Worm (Caenorhabditis elegans) whole organism, L2 larva: ENCODE results near the gene F14D7.6.

Experiments
- ama-1 ChIP-seq: fragments of 150-350 bp; optimal IDR thresholded peaks from 2 replicates; lab custom pipeline; 2018; ENCODE audit warnings: inconsistent platforms
- egl-27 ChIP-seq: sonication (generic microtip); optimal IDR thresholded peaks from 3 replicates; lab custom pipeline; 2017; ENCODE audit warnings: missing biosample characterization, missing genetic modification reagents, missing genetic modification characterization
- lin-39 ChIP-seq: fragments of 150-350 bp; optimal IDR thresholded peaks from 2 replicates; lab custom pipeline; 2014; ENCODE audit warnings: missing biosample characterization, missing genetic modification reagents, missing genetic modification characterization
- nhr-10 ChIP-seq: sonication (generic microtip); optimal IDR thresholded peaks from 2 replicates; lab custom pipeline; 2017; ENCODE audit warnings: missing biosample characterization, missing genetic modification characterization
- nhr-237 ChIP-seq: fragments of 150-350 bp; optimal IDR thresholded peaks from 2 replicates; lab custom pipeline; 2014; ENCODE audit warnings: missing biosample characterization, missing genetic modification characterization
- nhr-25 ChIP-seq: fragments of 150-350 bp; sonication (generic microtip); optimal IDR thresholded peaks from 3 replicates; lab custom pipeline; 2014; ENCODE audit warnings: missing biosample characterization, missing genetic modification characterization
- skn-1 ChIP-seq: sonication (generic microtip); optimal IDR thresholded peaks from 2 replicates; lab custom pipeline; 2017; ENCODE audit warnings: missing biosample characterization, missing genetic modification characterization
- snpc-4 ChIP-seq: fragments of 150-350 bp; optimal IDR thresholded peaks from 2 replicates; lab custom pipeline; 2014; ENCODE audit warnings: missing biosample characterization, missing genetic modification characterization
- ztf-4 ChIP-seq: fragments of 150-350 bp; optimal IDR thresholded peaks from 2 replicates; lab custom pipeline; 2014; ENCODE audit warnings: missing biosample characterization, missing genetic modification characterization

- TF ChIP-seq egl-27 (tag; lab: Kevin White, UChicago) = no peak
- TF ChIP-seq lin-39 (tag; lab: Kevin White, UChicago) = no peak
- TF ChIP-seq snpc-4 (tag; lab: Kevin White, UChicago) = no peak
- no peak for TF ChIP-seq ztf-4 (tag; lab: Kevin White, UChicago)
- TF ChIP-seq ama-1 (lab: Kevin White, UChicago) = no peak
- TF ChIP-seq nhr-25 (tag; lab: Kevin White, UChicago) = no peak
- TF ChIP-seq skn-1 (tag; lab: Kevin White, UChicago) = no peak
- no peak for TF ChIP-seq nhr-10 (tag; lab: Kevin White, UChicago)
- no peak for TF ChIP-seq nhr-237 (tag; lab: Kevin White, UChicago)
These were observed 50.8 kb downstream of the F14D7.6 start for ce11 chrV:14352032-14352431.
